Worm (Caenorhabditis elegans) whole organism, early embryonic: ENCODE measurements around the gene gst-39.

Experiments used
- B0310.2 ChIP-seq: sonication (generic microtip); optimal IDR thresholded peaks from 2 replicates; lab custom pipeline; 2016; ENCODE audit warnings: mild to moderate bottlenecking, missing genetic modification characterization, missing compliant biosample characterization
- F13C5.2 ChIP-seq: sonication (generic microtip); optimal IDR thresholded peaks from 2 replicates; lab custom pipeline; 2017; ENCODE audit warnings: mild to moderate bottlenecking, missing genetic modification characterization, inconsistent platforms, missing compliant biosample characterization
- aly-1 ChIP-seq: sonication (generic microtip); optimal IDR thresholded peaks from 2 replicates; lab custom pipeline; 2016; ENCODE audit warnings: missing genetic modification characterization, missing compliant biosample characterization
- ama-1 ChIP-seq: fragments of 150-350 bp; optimal IDR thresholded peaks from 2 replicates; lab custom pipeline; 2014
- ceh-13 ChIP-seq: fragments of 200-800 bp; sonication (Bioruptor generic); optimal IDR thresholded peaks from 2 replicates; lab custom pipeline; 2018; ENCODE audit warnings: mild to moderate bottlenecking, missing genetic modification characterization, missing compliant biosample characterization
- ceh-36 ChIP-seq: sonication (generic microtip); optimal IDR thresholded peaks from 2 replicates; lab custom pipeline; 2016; ENCODE audit warnings: missing genetic modification characterization, inconsistent platforms, missing compliant biosample characterization
- ets-7 ChIP-seq: sonication (generic microtip); optimal IDR thresholded peaks from 2 replicates; lab custom pipeline; 2016; ENCODE audit warnings: missing genotype, missing genetic modification characterization, missing compliant biosample characterization
- flt-1 ChIP-seq: fragments of 200-800 bp; sonication (Bioruptor generic); IDR thresholded peaks from 2 replicates; pipeline ENCODE4 v1.3.6; 2022; ENCODE audit warnings: missing genetic modification characterization, missing compliant biosample characterization
- hmbx-1 ChIP-seq: sonication (generic microtip); optimal IDR thresholded peaks from 2 replicates; lab custom pipeline; 2016; ENCODE audit warnings: mild to moderate bottlenecking, missing genetic modification characterization, missing compliant biosample characterization
- hmg-4 ChIP-seq: fragments of 200-800 bp; sonication (Bioruptor generic); optimal IDR thresholded peaks from 2 replicates; lab custom pipeline; 2018; ENCODE audit warnings: mild to moderate bottlenecking, missing genetic modification characterization, missing compliant biosample characterization
- hnd-1 ChIP-seq: sonication (generic microtip); optimal IDR thresholded peaks from 2 replicates; lab custom pipeline; 2016; ENCODE audit warnings: missing genetic modification characterization, missing compliant biosample characterization
- pes-1 ChIP-seq: fragments of 200-800 bp; sonication (Bioruptor generic); IDR thresholded peaks from 2 replicates; pipeline ENCODE4 v1.3.6; 2022; ENCODE audit warnings: missing genetic modification reagents, missing genetic modification characterization, missing compliant biosample characterization
- scrt-1 ChIP-seq: fragments of 200-800 bp; sonication (Bioruptor generic); IDR thresholded peaks from 2 replicates; pipeline ENCODE4 v1.3.6; 2022; ENCODE audit warnings: missing genetic modification characterization, missing compliant biosample characterization
- sea-1 ChIP-seq: fragments of 200-800 bp; sonication (Bioruptor generic); conservative IDR thresholded peaks from 2 replicates; pipeline ENCODE4 v1.3.6; 2022; ENCODE audit warnings: missing genetic modification characterization, missing compliant biosample characterization
- tbx-11 ChIP-seq: fragments of 200-800 bp; sonication (Bioruptor generic); IDR thresholded peaks from 2 replicates; pipeline ENCODE4 v1.3.6; 2022; ENCODE audit warnings: missing genetic modification characterization, missing compliant biosample characterization
- tbx-37 ChIP-seq: fragments of 200-800 bp; sonication (Bioruptor generic); conservative IDR thresholded peaks from 2 replicates; pipeline ENCODE4 v1.3.6; 2022; ENCODE audit warnings: missing genetic modification reagents, missing genetic modification characterization, missing compliant biosample characterization
- tra-4 ChIP-seq: sonication (generic microtip); optimal IDR thresholded peaks from 2 replicates; lab custom pipeline; 2017; ENCODE audit warnings: missing genetic modification characterization, missing compliant biosample characterization

The gst-39 gene

ce11 chrII:15175643-15176042, 3.9 kb upstream of the gst-39 start, which contains the start of gene Y53F4B.36:
Y53F4B.36 (plus strand) TSS chrII:15175943.
- TF ChIP-seq ama-1 (no peak), tbx-11 (GFP tag; lab: Robert Waterston, UW) (no peak), tbx-37 (GFP tag; lab: Robert Waterston, UW) (no peak), pes-1 (no peak), flt-1 (no peak), hmbx-1 (tag; lab: Kevin White, UChicago) (no peak), ceh-13 (GFP tag; lab: Kevin White, UChicago) (no peak), aly-1 (tag; lab: Kevin White, UChicago) (no peak), ceh-36 (tag; lab: Kevin White, UChicago) (no peak), hnd-1 (no peak)

ce11 chrII:15174915-15175548, 3.3 kb upstream of the gst-39 start, which contains the start of gene gst-31:
gst-31 (minus strand) TSS chrII:15174965.
- no peak for TF ChIP-seq ama-1
- TF ChIP-seq tra-4 (tag; lab: Kevin White, UChicago): no peak
- TF ChIP-seq pes-1: no peak
- TF ChIP-seq flt-1: no peak
- TF ChIP-seq hmbx-1 (tag; lab: Kevin White, UChicago): no peak
- TF ChIP-seq B0310.2 (tag; lab: Kevin White, UChicago): no peak
- no peak for TF ChIP-seq sea-1 (GFP tag; lab: Robert Waterston, UW)
- TF ChIP-seq ceh-13 (GFP tag; lab: Kevin White, UChicago): no peak
- no peak for TF ChIP-seq tbx-37 (GFP tag; lab: Robert Waterston, UW)
- no peak for TF ChIP-seq ets-7 (tag; lab: Kevin White, UChicago)
- TF ChIP-seq tbx-11 (GFP tag; lab: Robert Waterston, UW): no peak
- TF ChIP-seq scrt-1 (GFP tag; lab: Robert Waterston, UW): no peak
- TF ChIP-seq ceh-36 (tag; lab: Kevin White, UChicago): no peak
- TF ChIP-seq hmg-4 (GFP tag; lab: Kevin White, UChicago): no peak
- no peak for TF ChIP-seq hnd-1

- no peak for TF ChIP-seq hnd-1
- TF ChIP-seq hmg-4 (GFP tag; lab: Kevin White, UChicago): no peak
- no peak for TF ChIP-seq F13C5.2 (tag; lab: Kevin White, UChicago)
- no peak for TF ChIP-seq tbx-11 (GFP tag; lab: Robert Waterston, UW)
These were observed 1.5 kb upstream of the gst-39 start for ce11 chrII:15173174-15173573.

- no peak for TF ChIP-seq hmbx-1 (tag; lab: Kevin White, UChicago)
- TF ChIP-seq ceh-13 (GFP tag; lab: Kevin White, UChicago): no peak
- TF ChIP-seq ets-7 (tag; lab: Kevin White, UChicago): no peak
- no peak for TF ChIP-seq sea-1 (GFP tag; lab: Robert Waterston, UW)
- no peak for TF ChIP-seq F13C5.2 (tag; lab: Kevin White, UChicago)
- TF ChIP-seq ama-1: no peak
- TF ChIP-seq hnd-1: no peak
These were observed 1.9 kb downstream of the gst-39 start, which contains the start of gene gst-29 for ce11 chrII:15169811-15170282. gst-29 (minus strand) TSS chrII:15169861.

- TF ChIP-seq ceh-13 (GFP tag; lab: Kevin White, UChicago) (no peak), hmg-4 (GFP tag; lab: Kevin White, UChicago) (no peak), hnd-1 (no peak), tbx-37 (GFP tag; lab: Robert Waterston, UW) (no peak), sea-1 (GFP tag; lab: Robert Waterston, UW) (no peak), tbx-11 (GFP tag; lab: Robert Waterston, UW) (no peak), scrt-1 (GFP tag; lab: Robert Waterston, UW) (no peak), pes-1 (no peak), F13C5.2 (tag; lab: Kevin White, UChicago) (no peak), aly-1 (tag; lab: Kevin White, UChicago) (no peak), ama-1 (no peak), ceh-36 (tag; lab: Kevin White, UChicago) (no peak), flt-1 (no peak)
These were observed 4.4 kb downstream of the gst-39 start, which contains the start of gene gst-28 for ce11 chrII:15167340-15167739. gst-28 (minus strand) TSS chrII:15167577.

- TF ChIP-seq ama-1 (no peak), hnd-1 (peak; percentile 79), tra-4 (tag; lab: Kevin White, UChicago) (peak; percentile 33), tbx-11 (GFP tag; lab: Robert Waterston, UW) (peak; percentile 86), F13C5.2 (tag; lab: Kevin White, UChicago) (peak; percentile 92), ceh-36 (tag; lab: Kevin White, UChicago) (peak; percentile 81), ceh-13 (GFP tag; lab: Kevin White, UChicago) (peak; percentile 75), B0310.2 (tag; lab: Kevin White, UChicago) (peak; percentile 76), hmg-4 (GFP tag; lab: Kevin White, UChicago) (peak; percentile 92), hmbx-1 (tag; lab: Kevin White, UChicago) (peak; percentile 43), aly-1 (tag; lab: Kevin White, UChicago) (peak; percentile 82), flt-1 (peak; percentile 90), sea-1 (GFP tag; lab: Robert Waterston, UW) (peak; percentile 86), tbx-37 (GFP tag; lab: Robert Waterston, UW) (peak; percentile 75), scrt-1 (GFP tag; lab: Robert Waterston, UW) (peak; percentile 91), ets-7 (tag; lab: Kevin White, UChicago) (peak; percentile 65), pes-1 (peak; percentile 88)
These were observed 6.0 kb downstream of the gst-39 start, which contains the start of gene gst-27 for ce11 chrII:15165681-15166235. gst-27 (minus strand) TSS chrII:15165731.

- TF ChIP-seq tbx-11 (GFP tag; lab: Robert Waterston, UW) (no peak), aly-1 (tag; lab: Kevin White, UChicago) (no peak), scrt-1 (GFP tag; lab: Robert Waterston, UW) (no peak), ama-1 (no peak), pes-1 (no peak), tra-4 (tag; lab: Kevin White, UChicago) (no peak), hnd-1 (no peak), tbx-37 (GFP tag; lab: Robert Waterston, UW) (no peak), flt-1 (no peak), ets-7 (tag; lab: Kevin White, UChicago) (no peak), ceh-36 (tag; lab: Kevin White, UChicago) (no peak), hmg-4 (GFP tag; lab: Kevin White, UChicago) (no peak), sea-1 (GFP tag; lab: Robert Waterston, UW) (no peak), ceh-13 (GFP tag; lab: Kevin White, UChicago) (no peak), B0310.2 (tag; lab: Kevin White, UChicago) (no peak), hmbx-1 (tag; lab: Kevin White, UChicago) (no peak), F13C5.2 (tag; lab: Kevin White, UChicago) (no peak)
These were observed 7.3 kb downstream of the gst-39 start, which contains the start of gene gst-26 for ce11 chrII:15164453-15164852. gst-26 (minus strand) TSS chrII:15164553.
